Fruit fly (Drosophila melanogaster) whole organism, embryonic: ENCODE data around the gene CG31867.

Experiments used
- Asciz ChIP-seq: fragments of 200-800 bp; sonication (Bioruptor generic); optimal IDR thresholded peaks from 2 replicates; lab custom pipeline; 2017; ENCODE audit warnings: missing biosample characterization, mild to moderate bottlenecking, missing genetic modification characterization, missing genetic modification reagents
- Bgb ChIP-seq: fragments of 200-800 bp; sonication (Bioruptor generic); IDR thresholded peaks from 2 replicates; pipeline ENCODE4 v1.3.6; 2022; ENCODE audit warnings: missing biosample characterization, missing genetic modification characterization; ENCODE audit not compliant: partially characterized antibody
- Blimp-1 ChIP-seq: fragments of 200-800 bp; sonication (Bioruptor generic); optimal IDR thresholded peaks from 3 replicates; lab custom pipeline; 2018; ENCODE audit warnings: missing biosample characterization, missing genetic modification characterization, mild to moderate bottlenecking, moderate library complexity, missing genetic modification reagents
- CG10274 ChIP-seq: fragments of 200-800 bp; sonication (Bioruptor generic); optimal IDR thresholded peaks from 3 replicates; lab custom pipeline; 2017; ENCODE audit warnings: missing biosample characterization, mild to moderate bottlenecking, missing genetic modification characterization
- CG1233 ChIP-seq: fragments of 200-800 bp; sonication (Bioruptor generic); optimal IDR thresholded peaks from 4 replicates; lab custom pipeline; 2018; ENCODE audit warnings: missing biosample characterization, mild to moderate bottlenecking, missing genetic modification characterization
- CG1529 ChIP-seq: fragments of 200-800 bp; sonication (Bioruptor generic); optimal IDR thresholded peaks from 3 replicates; lab custom pipeline; 2018; ENCODE audit warnings: missing biosample characterization, missing genetic modification characterization
- CG17359 ChIP-seq: fragments of 200-800 bp; sonication (Bioruptor generic); optimal IDR thresholded peaks from 3 replicates; lab custom pipeline; 2018; ENCODE audit warnings: missing biosample characterization, mild to moderate bottlenecking, missing genetic modification characterization, moderate library complexity
- CG18476 ChIP-seq: fragments of 200-800 bp; sonication (Bioruptor generic); optimal IDR thresholded peaks from 2 replicates; lab custom pipeline; 2016; ENCODE audit warnings: missing biosample characterization, mild to moderate bottlenecking, missing genetic modification characterization
- CG3281 ChIP-seq: fragments of 200-800 bp; sonication (Bioruptor generic); optimal IDR thresholded peaks from 3 replicates; lab custom pipeline; 2017; ENCODE audit warnings: missing biosample characterization, mild to moderate bottlenecking, missing genetic modification characterization
- CG3407 ChIP-seq: fragments of 200-800 bp; sonication (Bioruptor generic); optimal IDR thresholded peaks from 2 replicates; lab custom pipeline; 2018; ENCODE audit warnings: missing biosample characterization, mild to moderate bottlenecking, missing genetic modification characterization
- CG34224 ChIP-seq: fragments of 200-800 bp; sonication (Bioruptor generic); IDR thresholded peaks from 3 replicates; pipeline ENCODE4 v1.3.6; 2022; ENCODE audit warnings: missing biosample characterization, missing genetic modification characterization; ENCODE audit not compliant: partially characterized antibody
- CG8281 ChIP-seq: fragments of 200-800 bp; sonication (Bioruptor generic); optimal IDR thresholded peaks from 2 replicates; lab custom pipeline; 2018; ENCODE audit warnings: missing biosample characterization, mild to moderate bottlenecking, missing genetic modification characterization, moderate library complexity
- CG9876 ChIP-seq: fragments of 200-800 bp; sonication (Bioruptor generic); optimal IDR thresholded peaks from 2 replicates; lab custom pipeline; 2016; ENCODE audit warnings: missing biosample characterization, missing genetic modification characterization
- CG9932 ChIP-seq: fragments of 200-800 bp; sonication (Bioruptor generic); IDR thresholded peaks from 2 replicates; pipeline ENCODE4 v1.3.6; 2022; ENCODE audit warnings: missing biosample characterization, missing genetic modification characterization
- Camta ChIP-seq: fragments of 200-800 bp; sonication (Bioruptor generic); optimal IDR thresholded peaks from 2 replicates; lab custom pipeline; 2016; ENCODE audit warnings: missing biosample characterization, missing genetic modification characterization
- CoRest ChIP-seq: fragments of 200-800 bp; sonication (Bioruptor generic); optimal IDR thresholded peaks from 3 replicates; lab custom pipeline; 2018; ENCODE audit warnings: missing biosample characterization, mild to moderate bottlenecking, missing genetic modification characterization, moderate library complexity
- CrebB ChIP-seq: fragments of 200-800 bp; sonication (Bioruptor generic); optimal IDR thresholded peaks from 3 replicates; lab custom pipeline; 2018; ENCODE audit warnings: missing biosample characterization, mild to moderate bottlenecking, missing genetic modification characterization
- Dad ChIP-seq: fragments of 200-800 bp; sonication (Bioruptor generic); optimal IDR thresholded peaks from 3 replicates; lab custom pipeline; 2016; ENCODE audit warnings: missing biosample characterization, missing genetic modification characterization
- Dll ChIP-seq: fragments of 200-800 bp; sonication (Bioruptor generic); IDR thresholded peaks from 4 replicates; pipeline ENCODE4 v1.3.6; 2022; ENCODE audit warnings: missing biosample characterization, missing genetic modification characterization; ENCODE audit not compliant: partially characterized antibody
- Elba2 ChIP-seq: fragments of 200-800 bp; sonication (Bioruptor generic); optimal IDR thresholded peaks from 3 replicates; lab custom pipeline; 2016; ENCODE audit warnings: missing biosample characterization, missing genetic modification characterization
- Ets65A ChIP-seq: fragments of 200-800 bp; sonication (Bioruptor generic); peaks from one replicate; lab custom pipeline; 2016; ENCODE audit warnings: missing biosample characterization, missing genetic modification characterization
- Fer3 ChIP-seq: fragments of 200-800 bp; sonication (Bioruptor generic); optimal IDR thresholded peaks from 2 replicates; lab custom pipeline; 2018; ENCODE audit warnings: missing biosample characterization, mild to moderate bottlenecking, missing genetic modification characterization, moderate library complexity
- Gug ChIP-seq: fragments of 200-800 bp; sonication (Bioruptor generic); IDR thresholded peaks from 4 replicates; pipeline ENCODE4 v1.3.6; 2022; ENCODE audit warnings: missing biosample characterization, missing genetic modification characterization
- HLH54F ChIP-seq: fragments of 200-800 bp; sonication (Bioruptor generic); optimal IDR thresholded peaks from 3 replicates; lab custom pipeline; 2016; ENCODE audit warnings: missing biosample characterization, missing genetic modification characterization
- Lpt ChIP-seq: fragments of >200 bp; optimal IDR thresholded peaks from 2 replicates; lab custom pipeline; 2018; ENCODE audit warnings: missing biosample characterization, missing genetic modification characterization
- NC2α ChIP-seq: fragments of 200-800 bp; sonication (Bioruptor generic); optimal IDR thresholded peaks from 2 replicates; lab custom pipeline; 2016; ENCODE audit warnings: missing biosample characterization, missing genetic modification characterization
- NFAT ChIP-seq: fragments of 200-800 bp; sonication (Bioruptor generic); IDR thresholded peaks from 2 replicates; pipeline ENCODE4 v1.3.6; 2022; ENCODE audit warnings: missing biosample characterization, missing genetic modification characterization
- PHDP ChIP-seq: fragments of 200-800 bp; sonication (Bioruptor generic); optimal IDR thresholded peaks from 3 replicates; lab custom pipeline; 2018; ENCODE audit warnings: missing biosample characterization, mild to moderate bottlenecking, missing genetic modification characterization, moderate library complexity
- Ptx1 ChIP-seq: fragments of 200-800 bp; sonication (Bioruptor generic); IDR thresholded peaks from 2 replicates; pipeline ENCODE4 v1.3.6; 2022; ENCODE audit warnings: missing biosample characterization, missing genetic modification characterization
- Scr ChIP-seq: fragments of 200-800 bp; sonication (Bioruptor generic); IDR thresholded peaks from 2 replicates; pipeline ENCODE4 v1.3.6; 2022; ENCODE audit warnings: missing biosample characterization, missing genetic modification characterization; ENCODE audit not compliant: partially characterized antibody
- Sox102F ChIP-seq: fragments of 200-800 bp; sonication (Bioruptor generic); optimal IDR thresholded peaks from 2 replicates; lab custom pipeline; 2018; ENCODE audit warnings: missing biosample characterization, mild to moderate bottlenecking, missing genetic modification characterization, moderate library complexity
- Sry-β ChIP-seq: fragments of 200-800 bp; sonication (Bioruptor generic); optimal IDR thresholded peaks from 2 replicates; lab custom pipeline; 2018; ENCODE audit warnings: missing biosample characterization, mild to moderate bottlenecking, missing genetic modification characterization, moderate library complexity
- Tbp ChIP-seq: fragments of >200 bp; optimal IDR thresholded peaks from 2 replicates; lab custom pipeline; 2018; ENCODE audit warnings: missing biosample characterization, missing genetic modification characterization
- Vsx1 ChIP-seq: fragments of 200-800 bp; sonication (Bioruptor generic); optimal IDR thresholded peaks from 2 replicates; lab custom pipeline; 2017; ENCODE audit warnings: missing biosample characterization, mild to moderate bottlenecking, missing genetic modification characterization, missing genetic modification reagents
- Xrp1 ChIP-seq: fragments of 200-800 bp; sonication (Bioruptor generic); IDR thresholded peaks from 2 replicates; pipeline ENCODE4 v1.3.6; 2022; ENCODE audit warnings: missing biosample characterization, missing genetic modification characterization
- amos ChIP-seq: fragments of 200-800 bp; sonication (Bioruptor generic); IDR thresholded peaks from 2 replicates; pipeline ENCODE4 v1.3.6; 2022; ENCODE audit warnings: missing biosample characterization, missing genetic modification characterization; ENCODE audit not compliant: partially characterized antibody
- caup ChIP-seq: fragments of 200-800 bp; sonication (Bioruptor generic); optimal IDR thresholded peaks from 3 replicates; lab custom pipeline; 2017; ENCODE audit warnings: missing biosample characterization, mild to moderate bottlenecking, missing genetic modification characterization, moderate library complexity; ENCODE audit not compliant: severe bottlenecking
- chinmo ChIP-seq: fragments of 200-800 bp; sonication (Bioruptor generic); IDR thresholded peaks from 4 replicates; pipeline ENCODE4 v1.3.6; 2022; ENCODE audit warnings: missing biosample characterization, missing genetic modification characterization; ENCODE audit not compliant: partially characterized antibody
- dmrt11E ChIP-seq: fragments of 200-800 bp; sonication (Bioruptor generic); optimal IDR thresholded peaks from 3 replicates; lab custom pipeline; 2018; ENCODE audit warnings: missing biosample characterization, mild to moderate bottlenecking, missing genetic modification characterization, moderate library complexity
- eyg ChIP-seq: fragments of 200-800 bp; sonication (Bioruptor generic); optimal IDR thresholded peaks from 3 replicates; lab custom pipeline; 2016; ENCODE audit warnings: missing biosample characterization, missing genetic modification characterization
- ftz-f1 ChIP-seq: fragments of 200-800 bp; sonication (Bioruptor generic); optimal IDR thresholded peaks from 2 replicates; lab custom pipeline; 2016; ENCODE audit warnings: missing biosample characterization, missing genetic modification characterization
- gcm2 ChIP-seq: fragments of 200-800 bp; sonication (Bioruptor generic); optimal IDR thresholded peaks from 2 replicates; lab custom pipeline; 2016; ENCODE audit warnings: missing biosample characterization, missing genetic modification characterization
- kay ChIP-seq: fragments of 200-800 bp; sonication (Bioruptor generic); optimal IDR thresholded peaks from 2 replicates; lab custom pipeline; 2016; ENCODE audit warnings: missing biosample characterization, missing genetic modification characterization
- kni ChIP-seq: fragments of 200-800 bp; sonication (Bioruptor generic); optimal IDR thresholded peaks from 3 replicates; lab custom pipeline; 2017; ENCODE audit warnings: mild to moderate bottlenecking, missing biosample characterization, missing genetic modification reagents, missing genetic modification characterization
- knrl ChIP-seq: fragments of 200-800 bp; sonication (Bioruptor generic); IDR thresholded peaks from 3 replicates; pipeline ENCODE4 v1.3.6; 2022; ENCODE audit warnings: missing biosample characterization, missing genetic modification characterization; ENCODE audit not compliant: partially characterized antibody
- nerfin-2 ChIP-seq: fragments of 200-800 bp; sonication (Bioruptor generic); IDR thresholded peaks from 2 replicates; pipeline ENCODE4 v1.3.6; 2022; ENCODE audit warnings: missing biosample characterization, missing genetic modification characterization; ENCODE audit not compliant: partially characterized antibody
- stc ChIP-seq: fragments of 200-800 bp; sonication (Bioruptor generic); IDR thresholded peaks from 2 replicates; pipeline ENCODE4 v1.3.6; 2022; ENCODE audit warnings: missing biosample characterization, missing genetic modification characterization
- stwl ChIP-seq: fragments of 200-800 bp; sonication (Bioruptor generic); optimal IDR thresholded peaks from 3 replicates; lab custom pipeline; 2018; ENCODE audit warnings: missing biosample characterization, mild to moderate bottlenecking, missing genetic modification characterization, moderate library complexity
- tio ChIP-seq: fragments of 200-800 bp; sonication (Bioruptor generic); optimal IDR thresholded peaks from 2 replicates; lab custom pipeline; 2017; ENCODE audit warnings: missing biosample characterization, missing genetic modification characterization, inconsistent platforms

Gene CG31867

dm6 chr2L:11123499-11123898, 21.7 kb downstream of the CG31867 start, which contains the start of the genes Csl4 and Nup160 (continued):
- TF ChIP-seq Camta (GFP tag; lab: Kevin White, UChicago) (peak; percentile 68), Xrp1 (GFP tag; lab: Robert Waterston, UW) (peak; percentile 83), kay (peak; percentile 64), Elba2 (GFP tag; lab: Kevin White, UChicago) (peak; percentile 55), eyg (GFP tag; lab: Kevin White, UChicago) (peak; percentile 79), Vsx1 (GFP tag; lab: Kevin White, UChicago) (no peak), CG3407 (GFP tag; lab: Kevin White, UChicago) (no peak), Fer3 (tag; lab: Kevin White, UChicago) (peak; percentile 69), Dad (GFP tag; lab: Kevin White, UChicago) (peak; percentile 79), amos (GFP tag; lab: Robert Waterston, UW) (no peak), gcm2 (GFP tag; lab: Kevin White, UChicago) (peak; percentile 81), dmrt11E (tag; lab: Kevin White, UChicago) (peak; percentile 64), CrebB (tag; lab: Kevin White, UChicago) (peak; percentile 65), CG8281 (tag; lab: Kevin White, UChicago) (no peak), Tbp (GFP tag; lab: Kevin White, UChicago) (no peak), Asciz (GFP tag; lab: Kevin White, UChicago) (no peak), Ets65A (GFP tag; lab: Kevin White, UChicago) (peak; percentile 97), HLH54F (peak; percentile 90), PHDP (peak; percentile 75), stwl (peak; percentile 79), Dll (GFP tag; lab: Robert Waterston, UW) (0 out of 4 replicates have a peak, but pooled peaks have one; percentile 48), knrl (GFP tag; lab: Robert Waterston, UW) (peak; percentile 15; the same call in 1 of the 3 replicates), caup (GFP tag; lab: Kevin White, UChicago) (peak; percentile 74), Gug (peak; percentile 66; the same call in 2 of the 4 replicates), Sox102F (GFP tag; lab: Kevin White, UChicago) (no peak), Lpt (GFP tag; lab: Kevin White, UChicago) (no peak), CG1233 (GFP tag; lab: Kevin White, UChicago) (peak; percentile 24), CG9932 (peak; percentile 83), ftz-f1 (GFP tag; lab: Kevin White, UChicago) (peak; percentile 46), NC2α (GFP tag; lab: Kevin White, UChicago) (peak; percentile 38), CG3281 (GFP tag; lab: Kevin White, UChicago) (peak; percentile 72), NFAT (GFP tag; lab: Robert Waterston, UW) (peak; percentile 65), Blimp-1 (GFP tag; lab: Kevin White, UChicago) (no peak), nerfin-2 (GFP tag; lab: Robert Waterston, UW) (no peak), CG18476 (GFP tag; lab: Kevin White, UChicago) (peak; percentile 68), CG9876 (GFP tag; lab: Kevin White, UChicago) (peak; percentile 48), CG1529 (GFP tag; lab: Kevin White, UChicago) (no peak), chinmo (GFP tag; lab: Robert Waterston, UW) (no peak), tio (GFP tag; lab: Kevin White, UChicago) (no peak), Ptx1 (peak; percentile 74), CG10274 (GFP tag; lab: Kevin White, UChicago) (no peak), CG34224 (GFP tag; lab: Robert Waterston, UW) (peak; percentile 34; the same call in 1 of the 3 replicates), Scr (GFP tag; lab: Robert Waterston, UW) (peak; percentile 36), stc (GFP tag; lab: Robert Waterston, UW) (peak; percentile 57), CoRest (peak; percentile 77), Bgb (GFP tag; lab: Robert Waterston, UW) (no peak; the same call in 1 of the 2 replicates), CG17359 (tag; lab: Kevin White, UChicago) (peak; percentile 70), kni (GFP tag; lab: Kevin White, UChicago) (no peak), Sry-β (GFP tag; lab: Kevin White, UChicago) (peak; percentile 38)
